Fruit fly (Drosophila melanogaster): ENCODE results near the gene OdsH.

OdsH gene

dm6 chrX:17742592-17743364 is 48.0 kb upstream of the OdsH start (continued):
- TF ChIP-seq CG8290 (GFP tag; optimal IDR thresholded peaks at IDR 0.05) (no peak), CG8290 (tag; optimal IDR thresholded peaks at IDR 0.05) (peak in 1 of 2 experiments; percentile 66), sisA (GFP tag; IDR thresholded peaks at IDR 0.05) (peak; percentile 15; the same call in 1 of the 2 replicates), NC2β (GFP tag; optimal IDR thresholded peaks at IDR 0.05) (no peak), CG8281 (tag; optimal IDR thresholded peaks at IDR 0.05) (no peak), Adf1 (GFP tag; IDR thresholded peaks at IDR 0.05) (no peak), CG15269 (tag; optimal IDR thresholded peaks at IDR 0.05) (peak; percentile 37), CG13624 (GFP tag; optimal IDR thresholded peaks at IDR 0.05) (peak; percentile 11), trh (GFP tag; optimal IDR thresholded peaks at IDR 0.05) (no peak), fd102C (GFP tag; optimal IDR thresholded peaks at IDR 0.05) (no peak), aop (GFP tag; IDR thresholded peaks at IDR 0.05) (no peak), pan (optimal IDR thresholded peaks at IDR 0.05) (no peak), pan (GFP tag; optimal IDR thresholded peaks at IDR 0.05 in 1 of 2, IDR thresholded peaks at IDR 0.05 in 1 of 2) (no peak), bsh (GFP tag; optimal IDR thresholded peaks at IDR 0.05) (peak; percentile 45 to 55), TFAM (GFP tag; optimal IDR thresholded peaks at IDR 0.05) (no peak), CG7357 (GFP tag; IDR thresholded peaks at IDR 0.05) (no peak), CG8089 (GFP tag; optimal IDR thresholded peaks at IDR 0.05) (peak; percentile 22), Jarid2 (GFP tag; optimal IDR thresholded peaks at IDR 0.05) (no peak), CG18476 (GFP tag; optimal IDR thresholded peaks at IDR 0.05) (no peak), CG17186 (GFP tag; optimal IDR thresholded peaks at IDR 0.05) (no peak), CG13775 (GFP tag; optimal IDR thresholded peaks at IDR 0.05) (no peak), kay (GFP tag; optimal IDR thresholded peaks at IDR 0.05) (no peak), CG7987 (GFP tag; optimal IDR thresholded peaks at IDR 0.05) (no peak), pho (GFP tag; optimal IDR thresholded peaks at IDR 0.05) (no peak), mirr (GFP tag; optimal IDR thresholded peaks at IDR 0.05) (no peak), br (optimal IDR thresholded peaks at IDR 0.05) (no peak), CG18599 (GFP tag; optimal IDR thresholded peaks at IDR 0.05) (peak; percentile 31), Ada2b (GFP tag; IDR thresholded peaks at IDR 0.05) (no peak), Lpt (GFP tag; optimal IDR thresholded peaks at IDR 0.05) (no peak), grau (tag; optimal IDR thresholded peaks at IDR 0.05) (peak; percentile 53), sug (tag; optimal IDR thresholded peaks at IDR 0.05) (no peak), luna (GFP tag; optimal IDR thresholded peaks at IDR 0.05) (no peak), CG4820 (GFP tag; optimal IDR thresholded peaks at IDR 0.05) (peak; percentile 35), CG17385 (GFP tag; optimal IDR thresholded peaks at IDR 0.05) (peak; percentile 19), chinmo (GFP tag; IDR thresholded peaks at IDR 0.05; ENCODE audit: partially characterized antibody) (no peak), Lhr (GFP tag; optimal IDR thresholded peaks at IDR 0.05) (no peak), nerfin-1 (tag; optimal IDR thresholded peaks at IDR 0.05) (no peak), amos (GFP tag; IDR thresholded peaks at IDR 0.05; ENCODE audit: partially characterized antibody) (no peak), CG34376 (GFP tag; optimal IDR thresholded peaks at IDR 0.05) (no peak), da (GFP tag; optimal IDR thresholded peaks at IDR 0.05) (no peak), D19B (GFP tag; optimal IDR thresholded peaks at IDR 0.05) (no peak), BEAF-32 (GFP tag; optimal IDR thresholded peaks at IDR 0.05) (no peak), odd (GFP tag; optimal IDR thresholded peaks at IDR 0.05) (no peak), CG15696 (tag; optimal IDR thresholded peaks at IDR 0.05) (peak; percentile 23), repo (GFP tag; optimal IDR thresholded peaks at IDR 0.05) (peak; percentile 19), B-H1 (GFP tag; IDR thresholded peaks at IDR 0.05) (no peak), CG2678 (tag; optimal IDR thresholded peaks at IDR 0.05) (peak; percentile 65), tup (GFP tag; optimal IDR thresholded peaks at IDR 0.05) (no peak), Gsc (GFP tag; IDR thresholded peaks at IDR 0.05) (no peak), Usf (GFP tag; optimal IDR thresholded peaks at IDR 0.05) (no peak), CG11398 (GFP tag; optimal IDR thresholded peaks at IDR 0.05) (no peak)
